Fruit fly (Drosophila melanogaster): ENCODE data around the gene CG14422.

The CG14422 gene

dm6 chrX:2993098-2993773 lies 50.0 kb downstream of the CG14422 start:
- no peak for TF ChIP-seq CTCF (optimal IDR thresholded peaks at IDR 0.05)
- no peak for TF ChIP-seq CG8478 (optimal IDR thresholded peaks at IDR 0.05)

Data from S2 (cell line).